Fruit fly (Drosophila melanogaster) whole organism, embryonic: Measurements from ENCODE around the gene CG33640.
A peak's percentile ranks its signal among the peaks of the same experiment; 100 is the strongest.

Experiments used
- ATbp ChIP-seq: fragments of 200-800 bp; sonication (Bioruptor generic); optimal IDR thresholded peaks from 2 replicates; lab custom pipeline; 2017; ENCODE audit warnings: missing biosample characterization, mild to moderate bottlenecking, missing genetic modification characterization, missing genetic modification reagents
- Aef1 ChIP-seq: fragments of 200-800 bp; sonication (Bioruptor generic); IDR thresholded peaks from 3 replicates; pipeline ENCODE4 v1.3.6; 2022; ENCODE audit warnings: missing biosample characterization, missing genetic modification characterization
- CG10565 ChIP-seq: fragments of 200-800 bp; sonication (Bioruptor generic); optimal IDR thresholded peaks from 3 replicates; lab custom pipeline; 2016; ENCODE audit warnings: missing biosample characterization, mild to moderate bottlenecking, missing genetic modification characterization
- CG11398 ChIP-seq: fragments of 200-800 bp; sonication (Bioruptor generic); optimal IDR thresholded peaks from 2 replicates; lab custom pipeline; 2016; ENCODE audit warnings: missing biosample characterization, missing genetic modification characterization
- CG12769 ChIP-seq: fragments of 200-800 bp; sonication (Bioruptor generic); optimal IDR thresholded peaks from 2 replicates; lab custom pipeline; 2019; ENCODE audit warnings: missing biosample characterization, mild to moderate bottlenecking, missing genetic modification characterization, moderate library complexity
- CG14014 ChIP-seq: fragments of 200-800 bp; sonication (Bioruptor generic); IDR thresholded peaks from 2 replicates; pipeline ENCODE4 v1.3.6; 2022; ENCODE audit warnings: missing biosample characterization, missing genetic modification characterization
- CG16813 ChIP-seq: fragments of 200-800 bp; sonication (Bioruptor generic); IDR thresholded peaks from 3 replicates; pipeline ENCODE4 v1.3.6; 2022; ENCODE audit warnings: missing biosample characterization, missing genetic modification characterization; ENCODE audit not compliant: partially characterized antibody
- CG17385 ChIP-seq: fragments of 200-800 bp; sonication (Bioruptor generic); optimal IDR thresholded peaks from 3 replicates; lab custom pipeline; 2018; ENCODE audit warnings: missing biosample characterization, mild to moderate bottlenecking, missing genetic modification characterization
- CG17802 ChIP-seq: fragments of 200-800 bp; sonication (Bioruptor generic); optimal IDR thresholded peaks from 2 replicates; lab custom pipeline; 2018; ENCODE audit warnings: missing biosample characterization, mild to moderate bottlenecking, missing genetic modification characterization, moderate library complexity
- CG18476 ChIP-seq: fragments of 200-800 bp; sonication (Bioruptor generic); optimal IDR thresholded peaks from 2 replicates; lab custom pipeline; 2016; ENCODE audit warnings: missing biosample characterization, mild to moderate bottlenecking, missing genetic modification characterization
- CG2120 ChIP-seq: fragments of 200-800 bp; sonication (Bioruptor generic); optimal IDR thresholded peaks from 3 replicates; lab custom pipeline; 2016; ENCODE audit warnings: missing biosample characterization, missing genetic modification characterization
- CG3726 ChIP-seq: fragments of 200-800 bp; sonication (Bioruptor generic); IDR thresholded peaks from 3 replicates; pipeline ENCODE4, ENCODE4 v1.3.6; 2022; ENCODE audit warnings: missing biosample characterization, missing genetic modification characterization
- CG4360 ChIP-seq: fragments of 200-800 bp; sonication (Bioruptor generic); IDR thresholded peaks from 2 replicates; pipeline ENCODE4 v1.3.6; 2022; ENCODE audit warnings: missing biosample characterization, missing genetic modification characterization
- CG4820 ChIP-seq: fragments of 200-800 bp; sonication (Bioruptor generic); optimal IDR thresholded peaks from 3 replicates; lab custom pipeline; 2016; ENCODE audit warnings: missing biosample characterization, missing genetic modification characterization
- CG6254 ChIP-seq: fragments of 200-800 bp; sonication (Bioruptor generic); optimal IDR thresholded peaks from 3 replicates; lab custom pipeline; 2017; ENCODE audit warnings: mild to moderate bottlenecking, missing biosample characterization, missing genetic modification reagents, missing genetic modification characterization
- CG7839 ChIP-seq: fragments of 200-800 bp; sonication (Bioruptor generic); optimal IDR thresholded peaks from 3 replicates; lab custom pipeline; 2018; ENCODE audit warnings: missing biosample characterization, mild to moderate bottlenecking, missing genetic modification characterization, moderate library complexity
- CG8089 ChIP-seq: fragments of 200-800 bp; sonication (Bioruptor generic); optimal IDR thresholded peaks from 3 replicates; lab custom pipeline; 2016; ENCODE audit warnings: missing biosample characterization, missing genetic modification characterization
- CG8290 ChIP-seq, 3 experiments: fragments of 200-800 bp; sonication (Bioruptor generic); optimal IDR thresholded peaks; 2 replicates each; lab custom pipeline; 2016 to 2019; ENCODE audit warnings: missing biosample characterization in 3 of 3, missing genetic modification characterization in 3 of 3, mild to moderate bottlenecking in 2 of 3, moderate library complexity in 1 of 3
- CTCF ChIP-seq: fragments of 200-800 bp; sonication (Bioruptor generic); optimal IDR thresholded peaks from 2 replicates; lab custom pipeline; 2017; ENCODE audit warnings: missing biosample characterization, mild to moderate bottlenecking, missing genetic modification characterization, moderate library complexity
- Chrac-16 ChIP-seq: fragments of 200-800 bp; sonication (Bioruptor generic); optimal IDR thresholded peaks from 3 replicates; lab custom pipeline; 2016; ENCODE audit warnings: missing biosample characterization, missing genetic modification characterization
- D19A ChIP-seq: fragments of 200-800 bp; optimal IDR thresholded peaks from 3 replicates; lab custom pipeline; 2019; ENCODE audit warnings: missing biosample characterization, mild to moderate bottlenecking, missing genetic modification characterization, moderate library complexity
- Ets65A ChIP-seq: fragments of 200-800 bp; sonication (Bioruptor generic); peaks from one replicate; lab custom pipeline; 2016; ENCODE audit warnings: missing biosample characterization, missing genetic modification characterization
- GATAe ChIP-seq: fragments of 200-800 bp; sonication (Bioruptor generic); conservative IDR thresholded peaks from 2 replicates; pipeline ENCODE4 v1.3.6; 2022; ENCODE audit warnings: missing biosample characterization, missing genetic modification characterization
- Mrtf ChIP-seq: fragments of 200-800 bp; sonication (Bioruptor generic); IDR thresholded peaks from 3 replicates; pipeline ENCODE4 v1.3.6; 2022; ENCODE audit warnings: missing biosample characterization, missing genetic modification characterization
- NC2α ChIP-seq: fragments of 200-800 bp; sonication (Bioruptor generic); optimal IDR thresholded peaks from 2 replicates; lab custom pipeline; 2016; ENCODE audit warnings: missing biosample characterization, missing genetic modification characterization
- NFAT ChIP-seq: fragments of 200-800 bp; sonication (Bioruptor generic); IDR thresholded peaks from 2 replicates; pipeline ENCODE4 v1.3.6; 2022; ENCODE audit warnings: missing biosample characterization, missing genetic modification characterization
- Opbp ChIP-seq: fragments of 200-800 bp; sonication (Bioruptor generic); IDR thresholded peaks from 3 replicates; pipeline ENCODE4 v1.3.6; 2022; ENCODE audit warnings: missing biosample characterization, missing genetic modification characterization; ENCODE audit not compliant: partially characterized antibody
- Ravus ChIP-seq: fragments of 200-800 bp; sonication (Bioruptor generic); IDR thresholded peaks from 2 replicates; pipeline ENCODE4 v1.3.6; 2022; ENCODE audit warnings: missing biosample characterization, missing genetic modification characterization
- Sin3A ChIP-seq: fragments of >200 bp; optimal IDR thresholded peaks from 2 replicates; lab custom pipeline; 2018
- Spps ChIP-seq: fragments of 200-800 bp; sonication (Bioruptor generic); optimal IDR thresholded peaks from 2 replicates; lab custom pipeline; 2018; ENCODE audit warnings: missing biosample characterization, mild to moderate bottlenecking, missing genetic modification characterization
- abd-A ChIP-seq: fragments of 200-800 bp; sonication (Bioruptor generic); optimal IDR thresholded peaks from 3 replicates; lab custom pipeline; 2019; ENCODE audit warnings: missing biosample characterization, mild to moderate bottlenecking, missing genetic modification characterization, moderate library complexity
- amos ChIP-seq: fragments of 200-800 bp; sonication (Bioruptor generic); IDR thresholded peaks from 2 replicates; pipeline ENCODE4 v1.3.6; 2022; ENCODE audit warnings: missing biosample characterization, missing genetic modification characterization; ENCODE audit not compliant: partially characterized antibody
- aop ChIP-seq: fragments of 200-800 bp; sonication (Bioruptor generic); IDR thresholded peaks from 2 replicates; pipeline ENCODE4 v1.3.6; 2022; ENCODE audit warnings: missing biosample characterization, missing genetic modification characterization
- cg ChIP-seq: fragments of 200-800 bp; sonication (Bioruptor generic); optimal IDR thresholded peaks from 3 replicates; lab custom pipeline; 2019; ENCODE audit warnings: missing biosample characterization, mild to moderate bottlenecking, missing genetic modification characterization, moderate library complexity
- dan ChIP-seq: fragments of 200-800 bp; sonication (Bioruptor generic); IDR thresholded peaks from 2 replicates; pipeline ENCODE4 v1.3.6; 2022; ENCODE audit warnings: missing biosample characterization, missing genetic modification characterization
- dysf ChIP-seq: fragments of 200-800 bp; sonication (Bioruptor generic); IDR thresholded peaks from 3 replicates; pipeline ENCODE4 v1.3.6; 2022; ENCODE audit warnings: missing biosample characterization, missing genetic modification characterization
- emc ChIP-seq: fragments of 200-800 bp; sonication (Bioruptor generic); optimal IDR thresholded peaks from 2 replicates; lab custom pipeline; 2016; ENCODE audit warnings: missing biosample characterization, missing genetic modification characterization
- ems ChIP-seq: fragments of 200-800 bp; sonication (Bioruptor generic); optimal IDR thresholded peaks from 3 replicates; lab custom pipeline; 2016; ENCODE audit warnings: missing biosample characterization, missing genetic modification characterization
- gce ChIP-seq: fragments of 200-800 bp; sonication (Bioruptor generic); IDR thresholded peaks from 3 replicates; pipeline ENCODE4 v1.3.6; 2022; ENCODE audit warnings: missing biosample characterization, missing genetic modification characterization
- hth ChIP-seq: fragments of >200 bp; optimal IDR thresholded peaks from 2 replicates; lab custom pipeline; 2017; ENCODE audit warnings: inconsistent platforms
- ind ChIP-seq: fragments of 200-800 bp; sonication (Bioruptor generic); optimal IDR thresholded peaks from 3 replicates; lab custom pipeline; 2016; ENCODE audit warnings: missing biosample characterization, missing genetic modification characterization
- kah ChIP-seq: fragments of 200-800 bp; sonication (Bioruptor generic); optimal IDR thresholded peaks from 2 replicates; lab custom pipeline; 2018; ENCODE audit warnings: missing biosample characterization, mild to moderate bottlenecking, missing genetic modification characterization
- onecut ChIP-seq: fragments of 200-800 bp; sonication (Bioruptor generic); IDR thresholded peaks from 2 replicates; pipeline ENCODE4 v1.3.6; 2022; ENCODE audit warnings: missing biosample characterization, missing genetic modification characterization
- pnt ChIP-seq: fragments of 200-800 bp; sonication (Bioruptor generic); optimal IDR thresholded peaks from 3 replicates; lab custom pipeline; 2016; ENCODE audit warnings: missing biosample characterization, missing genetic modification characterization
- sens ChIP-seq: fragments of 200-800 bp; sonication (Bioruptor generic); peaks from one replicate; lab custom pipeline; 2016; ENCODE audit warnings: missing biosample characterization, missing genetic modification characterization
- seq ChIP-seq: fragments of 200-800 bp; sonication (Bioruptor generic); IDR thresholded peaks from 2 replicates; pipeline ENCODE4 v1.3.6; 2022; ENCODE audit warnings: missing biosample characterization, missing genetic modification characterization
- shn ChIP-seq: fragments of 200-800 bp; sonication (Bioruptor generic); optimal IDR thresholded peaks from 3 replicates; lab custom pipeline; 2016; ENCODE audit warnings: missing biosample characterization, missing genetic modification characterization
- stwl ChIP-seq: fragments of 200-800 bp; sonication (Bioruptor generic); optimal IDR thresholded peaks from 3 replicates; lab custom pipeline; 2018; ENCODE audit warnings: missing biosample characterization, mild to moderate bottlenecking, missing genetic modification characterization, moderate library complexity
- ttk ChIP-seq: fragments of 200-800 bp; sonication (Bioruptor generic); IDR thresholded peaks from 2 replicates; pipeline ENCODE4 v2.1.2; 2022; ENCODE audit warnings: missing biosample characterization, missing genetic modification characterization
- tup ChIP-seq: fragments of 200-800 bp; sonication (Bioruptor generic); optimal IDR thresholded peaks from 2 replicates; lab custom pipeline; 2016; ENCODE audit warnings: missing biosample characterization, mild to moderate bottlenecking, missing genetic modification characterization, moderate library complexity
- wdn ChIP-seq: fragments of 200-800 bp; sonication (Bioruptor generic); IDR thresholded peaks from 2 replicates; pipeline ENCODE4 v1.3.6; 2022; ENCODE audit warnings: missing biosample characterization, missing genetic modification characterization

Gene CG33640

dm6 chr2L:13512182-13513032, 15.2 kb upstream of the CG33640 start (continued):
- TF ChIP-seq ATbp (GFP tag; lab: Kevin White, UChicago) (no peak), aop (GFP tag; lab: Robert Waterston, UW) (no peak), ttk (GFP tag; lab: Robert Waterston, UW) (no peak), CG18476 (GFP tag; lab: Kevin White, UChicago) (no peak), abd-A (no peak), ems (GFP tag; lab: Kevin White, UChicago) (peak; percentile 13), CG17802 (tag; lab: Kevin White, UChicago) (no peak), onecut (GFP tag; lab: Robert Waterston, UW) (no peak), CG11398 (GFP tag; lab: Kevin White, UChicago) (no peak), Sin3A (lab: Kevin White, UChicago) (no peak), CTCF (GFP tag; lab: Kevin White, UChicago) (no peak), Aef1 (GFP tag; lab: Robert Waterston, UW) (peak; percentile 34; the same call in 1 of the 3 replicates), dysf (GFP tag; lab: Robert Waterston, UW) (peak; percentile 67), CG14014 (GFP tag; lab: Robert Waterston, UW) (no peak), shn (GFP tag; lab: Kevin White, UChicago) (no peak), CG16813 (no peak), sens (GFP tag; lab: Kevin White, UChicago) (peak; percentile 75), dan (GFP tag; lab: Robert Waterston, UW) (no peak), cg (GFP tag; lab: Kevin White, UChicago) (no peak), D19A (tag; lab: Kevin White, UChicago) (peak; percentile 86), CG8290 (GFP tag; optimal IDR thresholded peaks at IDR 0.05; lab: Kevin White, UChicago) (no peak), CG8290 (tag; optimal IDR thresholded peaks at IDR 0.05; lab: Kevin White, UChicago) (peak in 1 of 2 experiments; percentile 72), wdn (GFP tag; lab: Robert Waterston, UW) (no peak; the same call in 1 of the 2 replicates), NC2α (GFP tag; lab: Kevin White, UChicago) (no peak), Ravus (GFP tag; lab: Robert Waterston, UW) (no peak), NFAT (GFP tag; lab: Robert Waterston, UW) (no peak), ind (GFP tag; lab: Kevin White, UChicago) (peak; percentile 36), CG10565 (GFP tag; lab: Kevin White, UChicago) (no peak), Ets65A (no peak), Spps (tag; lab: Kevin White, UChicago) (no peak), emc (no peak), Opbp (GFP tag; lab: Robert Waterston, UW) (no peak), CG12769 (tag; lab: Kevin White, UChicago) (peak; percentile 60), stwl (tag; lab: Kevin White, UChicago) (no peak), CG3726 (GFP tag; lab: Robert Waterston, UW) (no peak), hth (lab: Kevin White, UChicago) (no peak), CG6254 (GFP tag; lab: Kevin White, UChicago) (no peak), Mrtf (GFP tag; lab: Robert Waterston, UW) (no peak), CG7839 (tag; lab: Kevin White, UChicago) (peak; percentile 53), CG2120 (GFP tag; lab: Kevin White, UChicago) (peak; percentile 52), CG4820 (GFP tag; lab: Kevin White, UChicago) (no peak), CG17385 (GFP tag; lab: Kevin White, UChicago) (no peak), kah (no peak), seq (peak; percentile 45; the same call in 1 of the 2 replicates), CG8089 (no peak), tup (GFP tag; lab: Kevin White, UChicago) (no peak), Chrac-16 (GFP tag; lab: Kevin White, UChicago) (peak; percentile 13), GATAe (GFP tag; lab: Robert Waterston, UW) (no peak), pnt (GFP tag; lab: Kevin White, UChicago) (no peak), CG4360 (GFP tag; lab: Robert Waterston, UW) (no peak), gce (GFP tag; lab: Robert Waterston, UW) (no peak), amos (no peak)
